Worm (Caenorhabditis elegans) whole organism, L4/young adult: ENCODE data around the gene twk-32.

ENCODE experiments used
- W03F9.2 ChIP-seq: fragments of 150-350 bp; optimal IDR thresholded peaks from 2 replicates; lab custom pipeline; 2014; ENCODE audit warnings: missing biosample characterization, missing genetic modification characterization
- him-1 ChIP-seq: sonication (generic microtip); optimal IDR thresholded peaks from 2 replicates; lab custom pipeline; 2016; ENCODE audit warnings: missing genotype, missing genetic modification reagents, missing genetic modification characterization, missing compliant biosample characterization

DNA sequence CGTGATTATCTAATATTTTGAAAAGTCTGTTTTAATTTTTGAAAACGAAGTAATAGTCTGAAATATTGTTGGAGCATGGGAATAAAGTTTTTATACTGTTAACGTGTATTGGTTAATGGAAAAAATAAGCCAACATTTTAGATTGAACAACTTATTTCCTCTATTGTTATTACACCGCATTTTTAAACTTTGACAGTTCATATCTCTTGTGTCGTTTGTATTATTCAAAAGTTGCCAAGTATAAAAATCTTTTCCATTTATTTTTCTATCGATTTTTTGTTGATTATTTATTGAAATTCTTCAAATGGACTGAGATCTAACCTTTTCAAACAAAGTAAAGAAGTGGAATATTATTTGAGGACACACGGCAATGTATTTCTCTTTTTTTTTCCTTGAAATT, 34.4 kb downstream of the twk-32 start, which contains the start of gene str-165:
- TF ChIP-seq W03F9.2 (tag; lab: Kevin White, UChicago) = no peak
- no peak for TF ChIP-seq him-1 (tag; lab: Kevin White, UChicago)
